Worm (Caenorhabditis elegans) whole organism, young adult: ENCODE results near the gene F55D10.4.

ENCODE experiments used
- F10E7.11 ChIP-seq: sonication (generic microtip); optimal IDR thresholded peaks from 2 replicates; lab custom pipeline; 2017; ENCODE audit warnings: mild to moderate bottlenecking, missing genetic modification characterization, moderate library complexity, missing compliant biosample characterization
- T07F8.4 ChIP-seq: sonication (generic microtip); optimal IDR thresholded peaks from 2 replicates; lab custom pipeline; 2016; ENCODE audit warnings: mild to moderate bottlenecking, missing genetic modification characterization, moderate library complexity, missing compliant biosample characterization
- nhr-90 ChIP-seq: sonication (generic microtip); optimal IDR thresholded peaks from 2 replicates; lab custom pipeline; 2016; ENCODE audit warnings: missing genotype, mild to moderate bottlenecking, missing genetic modification characterization, missing compliant biosample characterization
- tlf-1 ChIP-seq: fragments of 200-800 bp; sonication (Bioruptor generic); optimal IDR thresholded peaks from 2 replicates; lab custom pipeline; 2018; ENCODE audit warnings: mild to moderate bottlenecking, missing genetic modification characterization, missing compliant biosample characterization
- unc-62 ChIP-seq: fragments of 150-350 bp; optimal IDR thresholded peaks from 2 replicates; lab custom pipeline; 2014; ENCODE audit warnings: missing biosample characterization, missing genetic modification reagents, missing genetic modification characterization
- ztf-25 ChIP-seq: fragments of 200-800 bp; sonication (Bioruptor generic); IDR thresholded peaks from 2 replicates; pipeline ENCODE4 v1.3.6; 2022; ENCODE audit warnings: missing genetic modification reagents, missing genetic modification characterization, missing compliant biosample characterization

DNA sequence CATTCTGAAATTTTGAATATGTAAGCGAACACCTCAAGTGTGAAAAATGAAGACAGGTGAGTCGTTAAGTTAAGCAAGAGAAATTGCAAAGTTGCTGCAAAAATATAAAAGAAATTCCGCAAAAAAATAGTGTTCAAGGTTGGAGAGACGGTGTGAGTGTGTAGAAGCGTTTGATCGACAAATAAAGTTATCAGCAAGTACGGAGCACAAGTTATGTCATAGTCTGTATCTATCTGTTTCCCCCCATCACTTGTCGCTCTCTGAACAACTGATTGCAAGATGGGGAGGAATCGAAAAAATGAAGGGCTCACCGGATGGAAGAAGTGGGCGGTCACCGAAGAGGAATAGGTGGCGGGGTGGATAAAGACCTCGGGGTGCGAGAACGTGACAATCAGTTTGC lies 28.6 kb upstream of the F55D10.4 start, which contains the start of gene lon-2:
- no peak for TF ChIP-seq unc-62 (GFP tag; lab: Kevin White, UChicago)
- no peak for TF ChIP-seq tlf-1 (GFP tag; lab: Kevin White, UChicago)
- TF ChIP-seq ztf-25 (GFP tag; lab: Robert Waterston, UW): no peak
- TF ChIP-seq F10E7.11 (tag; lab: Kevin White, UChicago): no peak
- no peak for TF ChIP-seq T07F8.4 (tag; lab: Kevin White, UChicago)
- no peak for TF ChIP-seq nhr-90 (tag; lab: Kevin White, UChicago)
